Worm (Caenorhabditis elegans): Measurements from ENCODE around the gene pnp-1.

The pnp-1 gene

DNA sequence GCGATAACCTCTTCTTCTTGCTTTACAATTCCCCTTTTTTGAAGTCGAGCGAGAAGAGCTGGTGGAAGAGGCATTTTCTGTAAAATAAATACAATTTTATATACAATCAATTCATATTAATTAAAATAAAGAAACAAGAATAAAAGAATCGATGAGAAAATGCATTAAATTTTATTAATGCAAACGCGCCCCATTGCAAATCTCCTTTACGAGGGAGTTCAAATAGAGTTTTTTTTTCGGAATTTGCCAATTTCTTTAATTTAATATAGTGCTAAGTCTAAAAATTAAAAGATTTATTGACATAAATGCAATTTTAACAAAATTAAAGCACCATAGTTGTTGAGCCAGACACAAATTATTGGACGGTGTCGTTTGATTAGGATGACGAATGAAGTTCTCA is 36.5 kb downstream of the pnp-1 start, which contains the start of gene pqbp-1.1:
Gene pqbp-1.1 (minus strand): TSS at position 77 of the 400 bp plus-strand sequence.
- TF ChIP-seq nhr-237 (tag; optimal IDR thresholded peaks at IDR 0.05) (no peak), lin-39 (tag; optimal IDR thresholded peaks at IDR 0.05) (no peak), ama-1 (optimal IDR thresholded peaks at IDR 0.05) (no peak), nhr-21 (tag; optimal IDR thresholded peaks at IDR 0.05) (peak; percentile 67), sma-3 (GFP tag; optimal IDR thresholded peaks at IDR 0.05) (peak; percentile 57), lin-11 (tag; optimal IDR thresholded peaks at IDR 0.05) (no peak), C34F6.9 (tag; optimal IDR thresholded peaks at IDR 0.05) (peak; percentile 79), blmp-1 (tag; optimal IDR thresholded peaks at IDR 0.05; ENCODE audit: insufficient read depth) (peak; percentile 49), elt-1 (tag; optimal IDR thresholded peaks at IDR 0.05) (no peak), dmd-4 (tag; optimal IDR thresholded peaks at IDR 0.05) (no peak), gmeb-1 (tag; optimal IDR thresholded peaks at IDR 0.05) (peak; percentile 95), unc-62 (GFP tag; optimal IDR thresholded peaks at IDR 0.05) (no peak), zag-1 (tag; optimal IDR thresholded peaks at IDR 0.05) (no peak), Y55F3AM.14 (GFP tag; optimal IDR thresholded peaks at IDR 0.05) (no peak), nhr-25 (tag; optimal IDR thresholded peaks at IDR 0.05) (peak; percentile 69), nhr-6 (tag; optimal IDR thresholded peaks at IDR 0.05) (no peak), egl-27 (tag; optimal IDR thresholded peaks at IDR 0.05) (no peak), alr-1 (tag; optimal IDR thresholded peaks at IDR 0.05) (no peak), crh-2 (tag; optimal IDR thresholded peaks at IDR 0.05) (peak; percentile 66), elt-3 (tag; optimal IDR thresholded peaks at IDR 0.05) (no peak), ztf-11 (tag; optimal IDR thresholded peaks at IDR 0.05) (no peak), skn-1 (tag; optimal IDR thresholded peaks at IDR 0.05) (no peak), nhr-11 (tag; optimal IDR thresholded peaks at IDR 0.05) (no peak), unc-39 (tag; optimal IDR thresholded peaks at IDR 0.05) (no peak), snpc-4 (tag; optimal IDR thresholded peaks at IDR 0.05) (no peak), nhr-129 (tag; optimal IDR thresholded peaks at IDR 0.05) (peak; percentile 11), unc-55 (GFP tag; optimal IDR thresholded peaks at IDR 0.05) (peak; percentile 93), ceh-82 (tag; optimal IDR thresholded peaks at IDR 0.05) (no peak), sma-9 (GFP tag; optimal IDR thresholded peaks at IDR 0.05) (peak; percentile 37), sma-9 (tag; optimal IDR thresholded peaks at IDR 0.05) (no peak), nhr-10 (tag; optimal IDR thresholded peaks at IDR 0.05) (no peak), ztf-4 (tag; optimal IDR thresholded peaks at IDR 0.05) (no peak), mbf-1 (tag; optimal IDR thresholded peaks at IDR 0.05) (no peak), F13H6.1 (tag; optimal IDR thresholded peaks at IDR 0.05) (no peak), peb-1 (tag; optimal IDR thresholded peaks at IDR 0.05) (no peak), nhr-12 (tag; optimal IDR thresholded peaks at IDR 0.05) (no peak), R02D3.7 (tag; optimal IDR thresholded peaks at IDR 0.05) (no peak), ZK546.5 (tag; optimal IDR thresholded peaks at IDR 0.05) (no peak), ceh-16 (tag; optimal IDR thresholded peaks at IDR 0.05) (no peak), fos-1 (tag; optimal IDR thresholded peaks at IDR 0.05) (peak; percentile 9), mdl-1 (tag; optimal IDR thresholded peaks at IDR 0.05) (no peak), sem-4 (tag; optimal IDR thresholded peaks at IDR 0.05) (peak; percentile 17), mab-5 (tag; optimal IDR thresholded peaks at IDR 0.05) (peak; percentile 37), aly-2 (tag; optimal IDR thresholded peaks at IDR 0.05) (no peak), nhr-23 (tag; optimal IDR thresholded peaks at IDR 0.05) (no peak), lin-13 (GFP tag; optimal IDR thresholded peaks at IDR 0.05) (peak; percentile 66), lsy-2 (tag; optimal IDR thresholded peaks at IDR 0.05) (peak; percentile 31 to 77), nhr-77 (tag; optimal IDR thresholded peaks at IDR 0.05) (no peak), ztf-1 (GFP tag; conservative IDR thresholded peaks at IDR 0.05) (no peak)

Data from whole organism, L2 larva.